Fruit fly (Drosophila melanogaster) whole organism, embryonic: Measurements from ENCODE around the gene CG31141.
A peak's percentile ranks its signal among the peaks of the same experiment; 100 is the strongest.

ENCODE experiments used
- BEAF-32 ChIP-seq: fragments of 200-800 bp; sonication (Bioruptor generic); optimal IDR thresholded peaks from 3 replicates; lab custom pipeline; 2017; ENCODE audit warnings: missing biosample characterization, missing genetic modification characterization, mild to moderate bottlenecking, moderate library complexity, missing genetic modification reagents
- CG11456 ChIP-seq: fragments of 200-800 bp; sonication (Bioruptor generic); IDR thresholded peaks from 3 replicates; pipeline ENCODE4 v1.3.6; 2022; ENCODE audit warnings: missing biosample characterization, missing genetic modification characterization
- CG11504 ChIP-seq: fragments of 200-800 bp; sonication (Bioruptor generic); optimal IDR thresholded peaks from 3 replicates; lab custom pipeline; 2019; ENCODE audit warnings: missing biosample characterization, mild to moderate bottlenecking, missing genetic modification characterization, moderate library complexity
- CG12391 ChIP-seq: fragments of 200-800 bp; sonication (Bioruptor generic); optimal IDR thresholded peaks from 3 replicates; lab custom pipeline; 2018; ENCODE audit warnings: missing biosample characterization, mild to moderate bottlenecking, missing genetic modification characterization, moderate library complexity
- CG12659 ChIP-seq: fragments of 200-800 bp; sonication (Bioruptor generic); optimal IDR thresholded peaks from 3 replicates; lab custom pipeline; 2017; ENCODE audit warnings: mild to moderate bottlenecking, missing biosample characterization, missing genetic modification reagents, missing genetic modification characterization
- CG14441 ChIP-seq: fragments of 200-800 bp; sonication (Bioruptor generic); IDR thresholded peaks from 2 replicates; pipeline ENCODE4 v1.3.6; 2022; ENCODE audit warnings: missing biosample characterization, missing genetic modification characterization
- CG15601 ChIP-seq: fragments of 200-800 bp; sonication (Bioruptor generic); optimal IDR thresholded peaks from 3 replicates; lab custom pipeline; 2019; ENCODE audit warnings: missing biosample characterization, mild to moderate bottlenecking, missing genetic modification characterization, moderate library complexity
- CG17328 ChIP-seq: fragments of 200-800 bp; sonication (Bioruptor generic); IDR thresholded peaks from 2 replicates; pipeline ENCODE4 v1.3.6; 2022; ENCODE audit warnings: missing biosample characterization, missing genetic modification characterization
- CG2678 ChIP-seq: fragments of 200-800 bp; sonication (Bioruptor generic); optimal IDR thresholded peaks from 3 replicates; lab custom pipeline; 2019; ENCODE audit warnings: missing biosample characterization, mild to moderate bottlenecking, missing genetic modification characterization, moderate library complexity
- CG31365 ChIP-seq: fragments of 200-800 bp; sonication (Bioruptor generic); optimal IDR thresholded peaks from 2 replicates; lab custom pipeline; 2018; ENCODE audit warnings: missing biosample characterization, mild to moderate bottlenecking, missing genetic modification characterization
- CG3163 ChIP-seq: fragments of 200-800 bp; sonication (Bioruptor generic); optimal IDR thresholded peaks from 3 replicates; lab custom pipeline; 2016; ENCODE audit warnings: missing biosample characterization, missing genetic modification characterization
- CG3995 ChIP-seq: fragments of 200-800 bp; sonication (Bioruptor generic); optimal IDR thresholded peaks from 3 replicates; lab custom pipeline; 2016; ENCODE audit warnings: missing biosample characterization, missing genetic modification characterization
- CG4360 ChIP-seq: fragments of 200-800 bp; sonication (Bioruptor generic); IDR thresholded peaks from 2 replicates; pipeline ENCODE4 v1.3.6; 2022; ENCODE audit warnings: missing biosample characterization, missing genetic modification characterization
- CG4404 ChIP-seq: fragments of 200-800 bp; sonication (Bioruptor generic); IDR thresholded peaks from 2 replicates; pipeline ENCODE4 v1.3.6; 2022; ENCODE audit warnings: missing biosample characterization, missing genetic modification characterization
- CG7839 ChIP-seq: fragments of 200-800 bp; sonication (Bioruptor generic); optimal IDR thresholded peaks from 3 replicates; lab custom pipeline; 2018; ENCODE audit warnings: missing biosample characterization, mild to moderate bottlenecking, missing genetic modification characterization, moderate library complexity
- CG8290 ChIP-seq, 3 experiments: fragments of 200-800 bp; sonication (Bioruptor generic); optimal IDR thresholded peaks; 2 replicates each; lab custom pipeline; 2016 to 2019; ENCODE audit warnings: missing biosample characterization in 3 of 3, missing genetic modification characterization in 3 of 3, mild to moderate bottlenecking in 2 of 3, moderate library complexity in 1 of 3
- CG8765 ChIP-seq: fragments of 200-800 bp; sonication (Bioruptor generic); IDR thresholded peaks from 2 replicates; pipeline ENCODE4 v1.3.6; 2022; ENCODE audit warnings: missing biosample characterization, missing genetic modification characterization
- CoRest ChIP-seq: fragments of 200-800 bp; sonication (Bioruptor generic); optimal IDR thresholded peaks from 3 replicates; lab custom pipeline; 2018; ENCODE audit warnings: missing biosample characterization, mild to moderate bottlenecking, missing genetic modification characterization, moderate library complexity
- D19A ChIP-seq: fragments of 200-800 bp; optimal IDR thresholded peaks from 3 replicates; lab custom pipeline; 2019; ENCODE audit warnings: missing biosample characterization, mild to moderate bottlenecking, missing genetic modification characterization, moderate library complexity
- Dref ChIP-seq: fragments of 200-800 bp; sonication (Bioruptor generic); IDR thresholded peaks from 2 replicates; pipeline ENCODE4 v1.3.6; 2022; ENCODE audit warnings: missing biosample characterization, missing genetic modification characterization
- H15 ChIP-seq: fragments of 200-800 bp; sonication (Bioruptor generic); IDR thresholded peaks from 3 replicates; pipeline ENCODE4 v1.3.6; 2022; ENCODE audit warnings: missing biosample characterization, missing genetic modification characterization
- HHEX ChIP-seq: fragments of 200-800 bp; sonication (Bioruptor generic); optimal IDR thresholded peaks from 3 replicates; lab custom pipeline; 2017; ENCODE audit warnings: missing biosample characterization, mild to moderate bottlenecking, missing genetic modification characterization, missing genetic modification reagents
- Hey ChIP-seq: fragments of 200-800 bp; sonication (Bioruptor generic); optimal IDR thresholded peaks from 3 replicates; lab custom pipeline; 2018; ENCODE audit warnings: missing biosample characterization, mild to moderate bottlenecking, missing genetic modification characterization
- Hr3 ChIP-seq: fragments of 200-800 bp; sonication (Bioruptor generic); optimal IDR thresholded peaks from 3 replicates; lab custom pipeline; 2016; ENCODE audit warnings: missing biosample characterization, missing genetic modification characterization
- Hr51 ChIP-seq, 2 experiments: fragments of 200-800 bp; sonication (Bioruptor generic); optimal IDR thresholded peaks; 2 replicates in 1 of 2; 3 replicates in 1 of 2; lab custom pipeline; 2016 to 2018; ENCODE audit warnings: missing biosample characterization in 2 of 2, missing genetic modification characterization in 2 of 2, mild to moderate bottlenecking in 1 of 2, moderate library complexity in 1 of 2
- Hsf ChIP-seq: fragments of 200-800 bp; sonication (Bioruptor generic); optimal IDR thresholded peaks from 3 replicates; lab custom pipeline; 2016; ENCODE audit warnings: missing biosample characterization, missing genetic modification characterization
- Meics ChIP-seq: fragments of 200-800 bp; sonication (Bioruptor generic); optimal IDR thresholded peaks from 2 replicates; lab custom pipeline; 2017; ENCODE audit warnings: missing biosample characterization, mild to moderate bottlenecking, missing genetic modification characterization
- Mrtf ChIP-seq: fragments of 200-800 bp; sonication (Bioruptor generic); IDR thresholded peaks from 3 replicates; pipeline ENCODE4 v1.3.6; 2022; ENCODE audit warnings: missing biosample characterization, missing genetic modification characterization
- NfI ChIP-seq: fragments of 200-800 bp; sonication (Bioruptor generic); optimal IDR thresholded peaks from 3 replicates; lab custom pipeline; 2018; ENCODE audit warnings: missing biosample characterization, mild to moderate bottlenecking, missing genetic modification characterization, moderate library complexity
- TFAM ChIP-seq: fragments of 200-800 bp; sonication (Bioruptor generic); optimal IDR thresholded peaks from 2 replicates; lab custom pipeline; 2017; ENCODE audit warnings: missing biosample characterization, missing genetic modification characterization, inconsistent platforms
- bcd ChIP-seq: fragments of 200-800 bp; sonication (Bioruptor generic); optimal IDR thresholded peaks from 2 replicates; lab custom pipeline; 2017; ENCODE audit warnings: missing biosample characterization, mild to moderate bottlenecking, missing genetic modification characterization
- cato ChIP-seq: fragments of 200-800 bp; sonication (Bioruptor generic); optimal IDR thresholded peaks from 2 replicates; lab custom pipeline; 2016; ENCODE audit warnings: missing biosample characterization, missing genetic modification characterization, borderline replicate concordance
- cwo ChIP-seq: fragments of 200-800 bp; sonication (Bioruptor generic); optimal IDR thresholded peaks from 3 replicates; lab custom pipeline; 2017; ENCODE audit warnings: missing biosample characterization, missing genetic modification characterization, mild to moderate bottlenecking, moderate library complexity, missing genetic modification reagents
- ems ChIP-seq: fragments of 200-800 bp; sonication (Bioruptor generic); optimal IDR thresholded peaks from 3 replicates; lab custom pipeline; 2016; ENCODE audit warnings: missing biosample characterization, missing genetic modification characterization
- fd64A ChIP-seq: fragments of 200-800 bp; sonication (Bioruptor generic); optimal IDR thresholded peaks from 3 replicates; lab custom pipeline; 2018; ENCODE audit warnings: missing biosample characterization, mild to moderate bottlenecking, missing genetic modification characterization
- fu2 ChIP-seq: fragments of 200-800 bp; sonication (Bioruptor generic); optimal IDR thresholded peaks from 2 replicates; lab custom pipeline; 2016; ENCODE audit warnings: missing biosample characterization, missing genetic modification characterization
- gt ChIP-seq: fragments of 200-800 bp; sonication (Bioruptor generic); IDR thresholded peaks from 2 replicates; pipeline ENCODE4 v1.3.6; 2022; ENCODE audit warnings: missing biosample characterization, missing genetic modification characterization
- hb ChIP-seq: fragments of 200-800 bp; sonication (Bioruptor generic); IDR thresholded peaks from 3 replicates; pipeline ENCODE4 v1.3.6; 2022; ENCODE audit warnings: missing biosample characterization, missing genetic modification characterization; ENCODE audit not compliant: partially characterized antibody
- hbn ChIP-seq: fragments of 200-800 bp; sonication (Bioruptor generic); IDR thresholded peaks from 2 replicates; pipeline ENCODE4 v1.3.6; 2022; ENCODE audit warnings: missing biosample characterization, missing genetic modification characterization; ENCODE audit not compliant: partially characterized antibody
- jing ChIP-seq: fragments of 200-800 bp; sonication (Bioruptor generic); optimal IDR thresholded peaks from 2 replicates; lab custom pipeline; 2018; ENCODE audit warnings: missing biosample characterization, mild to moderate bottlenecking, missing genetic modification characterization
- psq ChIP-seq: fragments of 200-800 bp; sonication (Bioruptor generic); optimal IDR thresholded peaks from 2 replicates; lab custom pipeline; 2017; ENCODE audit warnings: missing biosample characterization, missing genetic modification characterization
- schlank ChIP-seq: fragments of 200-800 bp; sonication (Bioruptor generic); optimal IDR thresholded peaks from 2 replicates; lab custom pipeline; 2018; ENCODE audit warnings: missing biosample characterization, mild to moderate bottlenecking, missing genetic modification characterization
- sd ChIP-seq: fragments of 200-800 bp; sonication (Bioruptor generic); optimal IDR thresholded peaks from 3 replicates; lab custom pipeline; 2018; ENCODE audit warnings: missing biosample characterization, mild to moderate bottlenecking, missing genetic modification characterization, moderate library complexity
- slou ChIP-seq: fragments of 200-800 bp; sonication (Bioruptor generic); optimal IDR thresholded peaks from 3 replicates; lab custom pipeline; 2016; ENCODE audit warnings: missing biosample characterization, missing genetic modification characterization
- ssp ChIP-seq: fragments of 200-800 bp; sonication (Bioruptor generic); IDR thresholded peaks from 2 replicates; pipeline ENCODE4 v1.3.6; 2022; ENCODE audit warnings: missing biosample characterization, missing genetic modification characterization
- tio ChIP-seq: fragments of 200-800 bp; sonication (Bioruptor generic); optimal IDR thresholded peaks from 2 replicates; lab custom pipeline; 2017; ENCODE audit warnings: missing biosample characterization, missing genetic modification characterization, inconsistent platforms
- unpg ChIP-seq: fragments of 200-800 bp; sonication (Bioruptor generic); optimal IDR thresholded peaks from 3 replicates; lab custom pipeline; 2018; ENCODE audit warnings: missing biosample characterization, mild to moderate bottlenecking, missing genetic modification characterization, moderate library complexity

CG31141 gene

dm6 chr3R:23933684-23934575 lies 10.8 kb downstream of the CG31141 start, which contains the start of gene CG5854 (continued):
- peak; percentile 77 for TF ChIP-seq CG11456 (GFP tag; lab: Robert Waterston, UW)
- TF ChIP-seq TFAM (GFP tag; lab: Kevin White, UChicago): no peak
- peak; percentile 24 for TF ChIP-seq Hey (tag; lab: Kevin White, UChicago)
- peak; percentile 26 for TF ChIP-seq fu2 (GFP tag; lab: Kevin White, UChicago)
- peak; percentile 68 for TF ChIP-seq CG4360 (GFP tag; lab: Robert Waterston, UW)
- peak; percentile 82 for TF ChIP-seq CG11504 (tag; lab: Kevin White, UChicago)
- TF ChIP-seq CG8765 (GFP tag; lab: Robert Waterston, UW): no peak
- peak; percentile 64 for TF ChIP-seq CG15601
- TF ChIP-seq sd: peak; percentile 88
- TF ChIP-seq BEAF-32 (GFP tag; lab: Kevin White, UChicago): peak; percentile 52
- peak; percentile 42 for TF ChIP-seq CG3995
- TF ChIP-seq CG2678 (tag; lab: Kevin White, UChicago): peak; percentile 76
- TF ChIP-seq Hr51 (GFP tag; optimal IDR thresholded peaks at IDR 0.05; lab: Kevin White, UChicago): peak; percentile 57 to 78
- TF ChIP-seq CG17328: peak; percentile 88
- peak; percentile 23 for TF ChIP-seq CG3163 (GFP tag; lab: Kevin White, UChicago)
- TF ChIP-seq gt: peak; percentile 41; the same call in 1 of the 2 replicates
- TF ChIP-seq CG31365: peak; percentile 43
- TF ChIP-seq bcd (GFP tag; lab: Kevin White, UChicago): peak; percentile 59
- TF ChIP-seq CG8290 (GFP tag; optimal IDR thresholded peaks at IDR 0.05; lab: Kevin White, UChicago): no peak
- TF ChIP-seq CG8290 (tag; optimal IDR thresholded peaks at IDR 0.05; lab: Kevin White, UChicago): peak in 1 of 2 experiments; percentile 90
- peak; percentile 69 for TF ChIP-seq CG12659 (GFP tag; lab: Kevin White, UChicago)
- peak; percentile 42 for TF ChIP-seq schlank (tag; lab: Kevin White, UChicago)
- no peak for TF ChIP-seq Dref
- peak; percentile 79 for TF ChIP-seq HHEX (GFP tag; lab: Kevin White, UChicago)
- peak; percentile 78 for TF ChIP-seq Hsf (GFP tag; lab: Kevin White, UChicago)
- peak; percentile 70 for TF ChIP-seq CG7839
- TF ChIP-seq slou (GFP tag; lab: Kevin White, UChicago): no peak
- TF ChIP-seq cato (GFP tag; lab: Kevin White, UChicago): peak; percentile 62
- TF ChIP-seq CG4404 (GFP tag; lab: Robert Waterston, UW): peak; percentile 32; the same call in 1 of the 2 replicates
- TF ChIP-seq Meics (GFP tag; lab: Kevin White, UChicago): peak; percentile 70
- no peak for TF ChIP-seq jing
- TF ChIP-seq NfI (GFP tag; lab: Kevin White, UChicago): peak; percentile 82
- TF ChIP-seq psq (GFP tag; lab: Kevin White, UChicago): peak; percentile 40
- TF ChIP-seq fd64A (GFP tag; lab: Kevin White, UChicago): peak; percentile 53
- peak; percentile 39; the same call in 1 of the 3 replicates for TF ChIP-seq Mrtf (GFP tag; lab: Robert Waterston, UW)
- peak; percentile 87 for TF ChIP-seq unpg (GFP tag; lab: Kevin White, UChicago)
- peak; percentile 49; the same call in 1 of the 2 replicates for TF ChIP-seq ssp (GFP tag; lab: Robert Waterston, UW)
- TF ChIP-seq H15 (GFP tag; lab: Robert Waterston, UW): peak; percentile 69; the same call in 2 of the 3 replicates
- TF ChIP-seq CG12391 (tag; lab: Kevin White, UChicago): peak; percentile 70
- TF ChIP-seq cwo (GFP tag; lab: Kevin White, UChicago): peak; percentile 68
- no peak for TF ChIP-seq hb
- TF ChIP-seq hbn (GFP tag; lab: Robert Waterston, UW): no peak
- peak; percentile 51 for TF ChIP-seq D19A (tag; lab: Kevin White, UChicago)
- TF ChIP-seq ems (GFP tag; lab: Kevin White, UChicago): peak; percentile 78
- TF ChIP-seq Hr3: peak; percentile 47
- no peak for TF ChIP-seq tio (GFP tag; lab: Kevin White, UChicago)
- TF ChIP-seq CoRest (tag; lab: Kevin White, UChicago): peak; percentile 52
- peak; percentile 62; the same call in 1 of the 2 replicates for TF ChIP-seq CG14441
